Worm (Caenorhabditis elegans) whole organism, L4/young adult: ENCODE data around the gene F54C4.4.

Source experiments
- W03F9.2 ChIP-seq: fragments of 150-350 bp; optimal IDR thresholded peaks from 2 replicates; lab custom pipeline; 2014; ENCODE audit warnings: missing biosample characterization, missing genetic modification characterization
- dao-5 ChIP-seq: sonication (generic microtip); optimal IDR thresholded peaks from 2 replicates; lab custom pipeline; 2016; ENCODE audit warnings: missing genotype, missing genetic modification characterization, moderate library complexity, missing compliant biosample characterization
- him-1 ChIP-seq: sonication (generic microtip); optimal IDR thresholded peaks from 2 replicates; lab custom pipeline; 2016; ENCODE audit warnings: missing genotype, missing genetic modification reagents, missing genetic modification characterization, missing compliant biosample characterization

- TF ChIP-seq him-1 (tag; lab: Kevin White, UChicago): no peak
- no peak for TF ChIP-seq W03F9.2 (tag; lab: Kevin White, UChicago)
- TF ChIP-seq dao-5 (tag; lab: Kevin White, UChicago): no peak
Observed at ce11 chrIII:39516-39915, 47.7 kb downstream of the F54C4.4 start.
